Worm (Caenorhabditis elegans): ENCODE measurements around the gene F58A6.2.

- TF ChIP-seq fos-1 (tag; optimal IDR thresholded peaks at IDR 0.05) = no peak
- TF ChIP-seq lin-39 (tag; optimal IDR thresholded peaks at IDR 0.05) = no peak
- no peak for TF ChIP-seq nhr-237 (tag; optimal IDR thresholded peaks at IDR 0.05)
- TF ChIP-seq unc-62 (GFP tag; optimal IDR thresholded peaks at IDR 0.05) = no peak
- no peak for TF ChIP-seq elt-2 (tag; optimal IDR thresholded peaks at IDR 0.05)
These were observed 24.6 kb downstream of the F58A6.2 start, which contains the start of gene C27D6.11 for ce11 chrII:5161102-5161501.

Data from whole organism, L3 larva.